Fruit fly (Drosophila melanogaster): Measurements from ENCODE around the gene nyo.

Gene nyo

DNA sequence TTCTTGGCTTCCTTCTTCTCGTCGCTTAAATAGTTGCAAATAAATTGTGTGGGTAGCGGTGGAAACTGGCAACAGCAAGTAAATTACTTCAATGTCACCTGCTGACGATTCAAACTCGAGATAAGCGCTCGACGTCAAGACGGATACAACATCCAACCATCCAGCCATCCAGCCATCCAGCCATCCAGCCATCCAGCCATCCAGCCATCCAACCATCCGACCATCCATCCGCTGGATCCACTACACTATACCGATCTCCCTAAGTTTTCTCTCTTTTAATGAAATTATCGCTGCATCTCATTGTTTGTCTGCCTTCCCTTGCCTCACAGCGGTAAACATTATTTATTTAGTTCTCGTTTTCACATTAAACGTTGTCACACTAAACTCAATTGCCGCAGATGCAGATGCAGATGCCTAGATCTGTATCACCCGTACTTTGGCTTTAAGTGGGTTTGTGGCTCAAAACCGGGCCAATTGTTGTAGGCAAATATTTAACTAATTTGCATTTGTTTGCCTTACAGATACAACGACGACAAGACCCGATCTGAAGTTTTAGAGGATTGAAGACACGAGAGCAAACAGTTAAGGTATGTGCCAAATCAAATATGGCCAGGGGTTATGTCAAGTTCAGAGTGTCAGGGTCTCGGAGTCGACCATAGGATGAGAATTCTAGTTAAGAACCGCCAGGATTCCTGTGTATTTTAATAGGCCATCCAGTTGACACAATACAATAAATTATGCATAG, 6.1 kb downstream of the nyo start (continued):
- TF ChIP-seq CG4360 (GFP tag; IDR thresholded peaks at IDR 0.05), result no peak
- no peak for TF ChIP-seq Eip74EF (GFP tag; optimal IDR thresholded peaks at IDR 0.05)
- TF ChIP-seq wdn (GFP tag; IDR thresholded peaks at IDR 0.05), result no peak
- no peak for TF ChIP-seq CG30431 (GFP tag; optimal IDR thresholded peaks at IDR 0.05)
- TF ChIP-seq CG10267 (tag; optimal IDR thresholded peaks at IDR 0.05), result no peak
- no peak for TF ChIP-seq Hmr (GFP tag; optimal IDR thresholded peaks at IDR 0.05)
- TF ChIP-seq CG1529 (GFP tag; optimal IDR thresholded peaks at IDR 0.05), result peak; percentile 24
- TF ChIP-seq CG1233 (GFP tag; optimal IDR thresholded peaks at IDR 0.05), result no peak
- TF ChIP-seq Ets65A (GFP tag), result no peak
- no peak for TF ChIP-seq zf30C (GFP tag; optimal IDR thresholded peaks at IDR 0.05)
- no peak for TF ChIP-seq ftz-f1 (GFP tag; optimal IDR thresholded peaks at IDR 0.05)
- TF ChIP-seq Elba2 (GFP tag; optimal IDR thresholded peaks at IDR 0.05), result no peak
- no peak for TF ChIP-seq E2f2 (GFP tag; IDR thresholded peaks at IDR 0.05)
- TF ChIP-seq repo (GFP tag; optimal IDR thresholded peaks at IDR 0.05), result no peak
- TF ChIP-seq sob (GFP tag; IDR thresholded peaks at IDR 0.05), result no peak
- no peak for TF ChIP-seq ci (GFP tag; IDR thresholded peaks at IDR 0.05)
- TF ChIP-seq CG17361 (GFP tag; IDR thresholded peaks at IDR 0.05), result no peak
- TF ChIP-seq CG32772 (GFP tag; IDR thresholded peaks at IDR 0.05), result no peak
- no peak for TF ChIP-seq Adf1 (GFP tag; IDR thresholded peaks at IDR 0.05)
- TF ChIP-seq Six4 (GFP tag; optimal IDR thresholded peaks at IDR 0.05), result no peak
- TF ChIP-seq sd (tag; optimal IDR thresholded peaks at IDR 0.05), result no peak
- no peak for TF ChIP-seq Hr3 (GFP tag; optimal IDR thresholded peaks at IDR 0.05)
- TF ChIP-seq emc (GFP tag; optimal IDR thresholded peaks at IDR 0.05), result no peak
- TF ChIP-seq CG13287 (GFP tag; IDR thresholded peaks at IDR 0.05; ENCODE audit: partially characterized antibody), result no peak
- TF ChIP-seq CG17385 (GFP tag; optimal IDR thresholded peaks at IDR 0.05), result no peak
- no peak for TF ChIP-seq CG6654 (GFP tag; optimal IDR thresholded peaks at IDR 0.05)
- TF ChIP-seq CG14014 (GFP tag; IDR thresholded peaks at IDR 0.05), result no peak
- peak; percentile 52; the same call in 1 of the 3 replicates for TF ChIP-seq otp (GFP tag; IDR thresholded peaks at IDR 0.05)
- no peak for TF ChIP-seq CG7556 (GFP tag; optimal IDR thresholded peaks at IDR 0.05)
- TF ChIP-seq tna (GFP tag; IDR thresholded peaks at IDR 0.05; ENCODE audit: partially characterized antibody), result no peak
- TF ChIP-seq Sox100B (GFP tag; optimal IDR thresholded peaks at IDR 0.05), result peak; percentile 12
- no peak for TF ChIP-seq Bgb (GFP tag; IDR thresholded peaks at IDR 0.05; ENCODE audit: partially characterized antibody)
- TF ChIP-seq CG2199 (GFP tag; IDR thresholded peaks at IDR 0.05), result no peak
- TF ChIP-seq MTF-1 (GFP tag; optimal IDR thresholded peaks at IDR 0.05; ENCODE audit: borderline replicate concordance), result no peak
- TF ChIP-seq gfzf (GFP tag; optimal IDR thresholded peaks at IDR 0.05), result no peak
- TF ChIP-seq HLH4C (GFP tag; IDR thresholded peaks at IDR 0.05; ENCODE audit: partially characterized antibody), result no peak
- no peak for TF ChIP-seq ro (GFP tag; IDR thresholded peaks at IDR 0.05)
- no peak for TF ChIP-seq Neu2 (GFP tag; optimal IDR thresholded peaks at IDR 0.05; ENCODE audit: borderline replicate concordance)
- no peak for TF ChIP-seq ttk (GFP tag; IDR thresholded peaks at IDR 0.05)
- TF ChIP-seq pros (GFP tag; optimal IDR thresholded peaks at IDR 0.05), result no peak
- no peak for TF ChIP-seq ssp (GFP tag; IDR thresholded peaks at IDR 0.05)
- no peak for TF ChIP-seq CG12236 (GFP tag; optimal IDR thresholded peaks at IDR 0.05)
- TF ChIP-seq CG16815 (GFP tag; optimal IDR thresholded peaks at IDR 0.05), result no peak
- TF ChIP-seq psq (GFP tag; optimal IDR thresholded peaks at IDR 0.05), result no peak
- no peak for TF ChIP-seq CG1647 (GFP tag; optimal IDR thresholded peaks at IDR 0.05)
- TF ChIP-seq luna (GFP tag; optimal IDR thresholded peaks at IDR 0.05), result no peak
- no peak for TF ChIP-seq ash1 (GFP tag; optimal IDR thresholded peaks at IDR 0.05)
- TF ChIP-seq Hr78 (GFP tag; optimal IDR thresholded peaks at IDR 0.05), result peak in 1 of 2 experiments; percentile 56
- no peak for TF ChIP-seq CG10321 (GFP tag; IDR thresholded peaks at IDR 0.05)
- peak; percentile 15 for TF ChIP-seq CG8089 (GFP tag; optimal IDR thresholded peaks at IDR 0.05)

All from whole organism, embryonic.